Fruit fly (Drosophila melanogaster): Measurements from ENCODE around the gene CG3698.

CG3698 gene

dm6 chr3L:20789299-20789698 lies 8.9 kb downstream of the CG3698 start:
- TF ChIP-seq CG1233 (GFP tag; optimal IDR thresholded peaks at IDR 0.05) (no peak), croc (GFP tag; conservative IDR thresholded peaks at IDR 0.05) (no peak), Taf1 (GFP tag; IDR thresholded peaks at IDR 0.05) (no peak), CG2199 (GFP tag; IDR thresholded peaks at IDR 0.05) (no peak), tll (GFP tag; optimal IDR thresholded peaks at IDR 0.05) (no peak), lab (GFP tag; optimal IDR thresholded peaks at IDR 0.05) (no peak), CG11398 (GFP tag; optimal IDR thresholded peaks at IDR 0.05) (no peak), stwl (tag; optimal IDR thresholded peaks at IDR 0.05) (no peak), h (optimal IDR thresholded peaks at IDR 0.05) (no peak), Jarid2 (GFP tag; optimal IDR thresholded peaks at IDR 0.05) (no peak), HLH4C (GFP tag; IDR thresholded peaks at IDR 0.05; ENCODE audit: partially characterized antibody) (0 out of 3 replicates have a peak, but pooled peaks have one; percentile 30), CG10274 (GFP tag; optimal IDR thresholded peaks at IDR 0.05) (no peak), CG11504 (tag; optimal IDR thresholded peaks at IDR 0.05) (no peak), her (GFP tag; optimal IDR thresholded peaks at IDR 0.05) (no peak), ems (GFP tag; optimal IDR thresholded peaks at IDR 0.05) (no peak), gcm (GFP tag; optimal IDR thresholded peaks at IDR 0.05) (peak; percentile 75), Hmr (GFP tag; optimal IDR thresholded peaks at IDR 0.05) (no peak), al (GFP tag; IDR thresholded peaks at IDR 0.05) (no peak), Dll (GFP tag; IDR thresholded peaks at IDR 0.05; ENCODE audit: partially characterized antibody) (0 out of 4 replicates have a peak, but pooled peaks have one; percentile 25), twi (tag; optimal IDR thresholded peaks at IDR 0.05) (peak; percentile 99), CG6683 (GFP tag; optimal IDR thresholded peaks at IDR 0.05) (no peak), CG1024 (GFP tag; IDR thresholded peaks at IDR 0.05) (no peak), CG3847 (GFP tag; IDR thresholded peaks at IDR 0.05) (no peak), CG18476 (GFP tag; optimal IDR thresholded peaks at IDR 0.05) (no peak), PHDP (tag; optimal IDR thresholded peaks at IDR 0.05) (no peak), CG43689 (GFP tag; IDR thresholded peaks at IDR 0.05) (no peak), shn (GFP tag; optimal IDR thresholded peaks at IDR 0.05) (no peak), CG34422 (GFP tag; IDR thresholded peaks at IDR 0.05) (no peak), ssp (GFP tag; IDR thresholded peaks at IDR 0.05) (no peak), lov (optimal IDR thresholded peaks at IDR 0.05) (no peak), lov (GFP tag; IDR thresholded peaks at IDR 0.05) (no peak), crol (GFP tag; IDR thresholded peaks at IDR 0.05) (peak; percentile 91), HHEX (GFP tag; optimal IDR thresholded peaks at IDR 0.05) (no peak), aop (GFP tag; IDR thresholded peaks at IDR 0.05) (no peak), nerfin-2 (GFP tag; IDR thresholded peaks at IDR 0.05; ENCODE audit: partially characterized antibody) (no peak), CoRest (tag; optimal IDR thresholded peaks at IDR 0.05) (no peak), gsb (GFP tag; IDR thresholded peaks at IDR 0.05) (no peak), CG12391 (tag; optimal IDR thresholded peaks at IDR 0.05) (no peak), ewg (GFP tag; optimal IDR thresholded peaks at IDR 0.05) (peak; percentile 46), Ets65A (GFP tag) (peak; percentile 30), CG7786 (GFP tag; optimal IDR thresholded peaks at IDR 0.05) (no peak), CG8924 (tag; optimal IDR thresholded peaks at IDR 0.05) (no peak), Antp (GFP tag; optimal IDR thresholded peaks at IDR 0.05) (no peak), E2f2 (GFP tag; IDR thresholded peaks at IDR 0.05) (no peak), Med (GFP tag) (peak; percentile 35), onecut (GFP tag; IDR thresholded peaks at IDR 0.05) (no peak), pfk (GFP tag; optimal IDR thresholded peaks at IDR 0.05) (peak; percentile 3), eve (GFP tag; optimal IDR thresholded peaks at IDR 0.05) (no peak), MTF-1 (GFP tag; optimal IDR thresholded peaks at IDR 0.05; ENCODE audit: borderline replicate concordance) (no peak), vnd (GFP tag; IDR thresholded peaks at IDR 0.05; ENCODE audit: partially characterized antibody) (no peak), CG32767 (GFP tag; IDR thresholded peaks at IDR 0.05) (no peak), CG8478 (optimal IDR thresholded peaks at IDR 0.05) (no peak)

Data from whole organism, embryonic.